Worm (Caenorhabditis elegans): ENCODE results near the gene arp-1.

The arp-1 gene

ce11 chrII:15089086-15089895 is 30.8 kb upstream of the arp-1 start:
- TF ChIP-seq dve-1 (tag; optimal IDR thresholded peaks at IDR 0.05; ENCODE audit: insufficient read depth) (peak; percentile 49), hif-1 (tag; optimal IDR thresholded peaks at IDR 0.05) (peak in 1 of 2 experiments; percentile 70), unc-62 (GFP tag; optimal IDR thresholded peaks at IDR 0.05 in 1 of 2) (peak in 1 of 2 experiments; percentile 94), unc-62 (tag; optimal IDR thresholded peaks at IDR 0.05) (no peak), ceh-32 (tag; optimal IDR thresholded peaks at IDR 0.05; ENCODE audit: poor library complexity) (no peak), jun-1 (tag; optimal IDR thresholded peaks at IDR 0.05) (no peak), sdz-12 (GFP tag; optimal IDR thresholded peaks at IDR 0.05) (no peak), dpl-1 (GFP tag; optimal IDR thresholded peaks at IDR 0.05) (peak; percentile 92), dmd-9 (GFP tag; IDR thresholded peaks at IDR 0.05) (no peak), lsy-2 (tag; optimal IDR thresholded peaks at IDR 0.05) (no peak), pqm-1 (tag; optimal IDR thresholded peaks at IDR 0.05) (no peak), attf-4 (tag; optimal IDR thresholded peaks at IDR 0.05) (no peak), F49E8.2 (tag; optimal IDR thresholded peaks at IDR 0.05; ENCODE audit: borderline replicate concordance) (peak; percentile 26), spr-3 (GFP tag; optimal IDR thresholded peaks at IDR 0.05) (no peak), vab-7 (GFP tag; IDR thresholded peaks at IDR 0.05) (no peak), nhr-48 (tag; optimal IDR thresholded peaks at IDR 0.05) (no peak), nhr-10 (tag; optimal IDR thresholded peaks at IDR 0.05) (no peak), F37D6.2 (tag; optimal IDR thresholded peaks at IDR 0.05) (peak; percentile 8), lin-15B (tag; optimal IDR thresholded peaks at IDR 0.05) (no peak), skn-1 (tag; optimal IDR thresholded peaks at IDR 0.05) (no peak), arid-1 (GFP tag; conservative IDR thresholded peaks at IDR 0.05) (no peak), nhr-41 (GFP tag; IDR thresholded peaks at IDR 0.05) (no peak), daf-16 (GFP tag; optimal IDR thresholded peaks at IDR 0.05) (no peak), daf-16 (tag; optimal IDR thresholded peaks at IDR 0.05) (no peak), nhr-6 (tag; optimal IDR thresholded peaks at IDR 0.05) (no peak), fos-1 (tag; optimal IDR thresholded peaks at IDR 0.05) (no peak), rbr-2 (tag; optimal IDR thresholded peaks at IDR 0.05) (peak; percentile 2), ama-1 (optimal IDR thresholded peaks at IDR 0.05) (no peak), ZK337.2 (GFP tag; IDR thresholded peaks at IDR 0.05) (peak; percentile 80; the same call in 1 of the 2 replicates), lin-39 (tag; optimal IDR thresholded peaks at IDR 0.05) (no peak), nhr-25 (tag; optimal IDR thresholded peaks at IDR 0.05; ENCODE audit: borderline replicate concordance, insufficient read depth) (no peak), lin-38 (GFP tag; IDR thresholded peaks at IDR 0.05) (peak; percentile 60), lim-7 (GFP tag; IDR thresholded peaks at IDR 0.05) (no peak), hlh-30 (tag; optimal IDR thresholded peaks at IDR 0.05; ENCODE audit: insufficient read depth) (no peak), zfp-3 (GFP tag; conservative IDR thresholded peaks at IDR 0.05) (0 out of 2 replicates have a peak, but pooled peaks have one; percentile 30), set-16 (GFP tag; IDR thresholded peaks at IDR 0.05) (peak; percentile 70; the same call in 1 of the 2 replicates), tra-1 (GFP tag; IDR thresholded peaks at IDR 0.05) (0 out of 2 replicates have a peak, but pooled peaks have one; percentile 6), mes-2 (tag; optimal IDR thresholded peaks at IDR 0.05; ENCODE audit: poor library complexity, severe bottlenecking) (peak; percentile 98), lin-1 (GFP tag; IDR thresholded peaks at IDR 0.05) (no peak), egl-27 (tag; optimal IDR thresholded peaks at IDR 0.05) (no peak), tag-97 (GFP tag; IDR thresholded peaks at IDR 0.05) (no peak), unc-130 (GFP tag; optimal IDR thresholded peaks at IDR 0.05) (peak; percentile 81), ztf-11 (tag; optimal IDR thresholded peaks at IDR 0.05) (no peak), snpc-1.2 (GFP tag; IDR thresholded peaks at IDR 0.05) (no peak), unc-39 (tag; optimal IDR thresholded peaks at IDR 0.05) (no peak), dmd-6 (GFP tag; IDR thresholded peaks at IDR 0.05) (peak; percentile 54), hmg-1.1 (GFP tag; IDR thresholded peaks at IDR 0.05) (0 out of 2 replicates have a peak, but pooled peaks have one; percentile 8), F44E2.7 (GFP tag; IDR thresholded peaks at IDR 0.05) (no peak)

Data from whole organism, L4 larva.